Worm (Caenorhabditis elegans): ENCODE results near the gene srj-39.

srj-39 gene

DNA sequence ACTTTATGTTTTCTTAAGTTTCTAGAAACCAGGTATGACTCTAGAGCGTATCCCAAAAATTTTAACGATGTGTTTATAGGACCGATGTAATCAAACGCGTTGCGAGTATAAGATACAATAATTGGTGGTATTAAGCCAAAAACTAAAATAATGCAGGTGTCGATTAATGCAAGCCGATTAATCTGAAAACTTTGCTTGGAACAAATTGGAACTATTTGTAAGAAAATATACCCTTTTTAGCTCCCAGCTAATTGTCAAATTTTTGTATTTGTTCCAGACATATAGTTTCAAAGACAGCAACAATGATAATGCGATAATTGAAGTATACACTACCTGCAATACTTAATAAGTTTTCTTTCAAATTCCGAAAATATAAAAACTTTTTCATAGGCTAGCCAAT is 23.1 kb upstream of the srj-39 start, which contains the start of gene srh-211:
TSS of gene srh-211 (minus strand) at position 101 of the 400 bp plus-strand sequence.
- no peak for TF ChIP-seq drap-1 (GFP tag; optimal IDR thresholded peaks at IDR 0.05)
- no peak for TF ChIP-seq lsy-2 (tag; optimal IDR thresholded peaks at IDR 0.05)
- TF ChIP-seq ceh-39 (tag; optimal IDR thresholded peaks at IDR 0.05): no peak
- no peak for TF ChIP-seq mls-2 (tag; optimal IDR thresholded peaks at IDR 0.05)
- no peak for TF ChIP-seq hlh-1 (tag; optimal IDR thresholded peaks at IDR 0.05)
- no peak for TF ChIP-seq unc-39 (tag; optimal IDR thresholded peaks at IDR 0.05)
- TF ChIP-seq ceh-43 (GFP tag; optimal IDR thresholded peaks at IDR 0.05): no peak
- no peak for TF ChIP-seq mab-5 (tag; optimal IDR thresholded peaks at IDR 0.05)
- no peak for TF ChIP-seq ces-1 (GFP tag; optimal IDR thresholded peaks at IDR 0.05)
- no peak for TF ChIP-seq elt-3 (tag; optimal IDR thresholded peaks at IDR 0.05)
- no peak for TF ChIP-seq M03D4.4 (tag; optimal IDR thresholded peaks at IDR 0.05)

DNA sequence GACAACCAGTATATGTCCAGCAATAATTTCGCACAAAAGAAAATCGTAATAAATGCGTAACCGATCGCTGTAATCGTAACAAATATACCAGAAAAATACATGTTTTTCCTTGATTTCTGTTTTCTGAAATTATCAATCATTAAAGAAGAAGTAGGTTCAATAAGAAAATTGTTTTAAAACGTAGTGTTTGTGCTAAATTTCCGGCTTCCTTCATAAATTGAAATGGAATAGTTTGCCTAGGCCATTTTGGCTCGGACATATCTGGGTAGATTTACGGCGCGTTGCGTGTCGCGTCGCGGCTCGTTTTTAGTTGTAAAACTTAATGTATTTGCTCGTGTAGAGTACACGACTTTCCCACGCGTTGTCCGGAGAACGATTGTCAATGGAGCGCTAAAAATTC is 21.4 kb upstream of the srj-39 start, which contains the start of gene F38H12.5:
TSS of gene F38H12.5 (minus strand) at position 101 of the 400 bp plus-strand sequence.
- TF ChIP-seq nhr-12 (tag; optimal IDR thresholded peaks at IDR 0.05): no peak
- TF ChIP-seq snpc-4 (tag; optimal IDR thresholded peaks at IDR 0.05): no peak
- TF ChIP-seq unc-120 (tag; optimal IDR thresholded peaks at IDR 0.05; ENCODE audit: poor library complexity, severe bottlenecking): no peak
- no peak for TF ChIP-seq ham-2 (GFP tag; optimal IDR thresholded peaks at IDR 0.05)
- TF ChIP-seq nhr-76 (tag; optimal IDR thresholded peaks at IDR 0.05): no peak
- no peak for TF ChIP-seq drap-1 (GFP tag; optimal IDR thresholded peaks at IDR 0.05)
- no peak for TF ChIP-seq nhr-28 (tag; optimal IDR thresholded peaks at IDR 0.05)

DNA sequence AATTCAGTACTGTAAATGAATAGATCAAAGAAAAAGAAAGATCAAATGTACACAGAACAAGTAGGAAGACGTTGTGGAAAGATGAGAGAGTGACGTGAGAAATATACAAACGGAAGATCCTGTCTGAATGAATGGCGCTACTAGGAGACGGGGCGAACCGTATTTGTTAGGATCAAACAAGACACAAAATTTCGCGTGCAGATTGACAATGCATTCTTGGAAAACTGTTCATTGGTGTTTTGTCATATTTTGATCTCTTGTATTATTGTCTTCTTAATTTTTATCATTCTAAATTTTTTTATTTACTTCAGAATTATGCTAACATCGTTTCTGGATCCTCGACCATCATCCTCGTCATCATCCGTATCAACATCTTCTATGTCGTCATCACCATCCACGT is 9.7 kb upstream of the srj-39 start, which contains the start of gene nhr-181:
TSS of gene nhr-181 (plus strand) at position 301 of the 400 bp plus-strand sequence.
- TF ChIP-seq nhr-2 (tag; optimal IDR thresholded peaks at IDR 0.05) (no peak), ceh-83 (GFP tag; optimal IDR thresholded peaks at IDR 0.05) (no peak), ceh-43 (GFP tag; optimal IDR thresholded peaks at IDR 0.05) (no peak), flh-1 (GFP tag; optimal IDR thresholded peaks at IDR 0.05) (no peak), tbx-8 (GFP tag; optimal IDR thresholded peaks at IDR 0.05) (no peak), lin-13 (tag; optimal IDR thresholded peaks at IDR 0.05) (no peak), M03D4.4 (tag; optimal IDR thresholded peaks at IDR 0.05) (no peak), drap-1 (GFP tag; optimal IDR thresholded peaks at IDR 0.05) (no peak), snpc-4 (tag; optimal IDR thresholded peaks at IDR 0.05) (no peak), blmp-1 (tag; optimal IDR thresholded peaks at IDR 0.05) (no peak), elt-3 (tag; optimal IDR thresholded peaks at IDR 0.05) (no peak), ztf-11 (tag; optimal IDR thresholded peaks at IDR 0.05) (no peak), ces-1 (GFP tag; optimal IDR thresholded peaks at IDR 0.05) (no peak), hlh-1 (tag; optimal IDR thresholded peaks at IDR 0.05) (no peak)

DNA sequence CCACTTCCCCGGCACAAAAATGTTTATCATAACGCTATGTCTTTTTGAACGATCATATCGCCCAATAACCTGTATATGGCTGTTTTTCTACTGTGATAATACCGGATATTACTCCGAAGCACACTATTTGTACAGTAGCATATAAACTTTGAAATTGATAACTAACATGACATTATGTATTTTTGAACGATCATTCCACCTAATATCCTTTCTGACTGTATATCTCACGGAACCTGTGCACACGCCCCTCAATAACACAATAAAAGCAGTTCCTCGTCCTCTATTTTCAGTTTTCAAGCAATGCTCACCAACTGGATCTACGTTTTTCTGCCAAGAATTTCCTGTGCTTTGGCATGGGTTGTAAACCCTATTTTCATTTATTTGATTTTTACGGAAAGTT is 2.8 kb upstream of the srj-39 start, which contains the start of gene srj-40:
TSS of gene srj-40 (plus strand) at position 301 of the 400 bp plus-strand sequence.
- TF ChIP-seq ces-1 (GFP tag; optimal IDR thresholded peaks at IDR 0.05): no peak
- no peak for TF ChIP-seq blmp-1 (tag; optimal IDR thresholded peaks at IDR 0.05)
- TF ChIP-seq elt-1 (tag; optimal IDR thresholded peaks at IDR 0.05; ENCODE audit: borderline replicate concordance, insufficient read depth): no peak
- TF ChIP-seq hlh-1 (tag; optimal IDR thresholded peaks at IDR 0.05): no peak
- no peak for TF ChIP-seq cnd-1 (tag; optimal IDR thresholded peaks at IDR 0.05)
- no peak for TF ChIP-seq nhr-237 (tag; optimal IDR thresholded peaks at IDR 0.05)
- no peak for TF ChIP-seq unc-120 (tag; optimal IDR thresholded peaks at IDR 0.05; ENCODE audit: poor library complexity, severe bottlenecking)
- no peak for TF ChIP-seq mls-2 (tag; optimal IDR thresholded peaks at IDR 0.05)
- no peak for TF ChIP-seq zip-8 (tag; optimal IDR thresholded peaks at IDR 0.05)
- no peak for TF ChIP-seq snpc-4 (tag; optimal IDR thresholded peaks at IDR 0.05)

DNA sequence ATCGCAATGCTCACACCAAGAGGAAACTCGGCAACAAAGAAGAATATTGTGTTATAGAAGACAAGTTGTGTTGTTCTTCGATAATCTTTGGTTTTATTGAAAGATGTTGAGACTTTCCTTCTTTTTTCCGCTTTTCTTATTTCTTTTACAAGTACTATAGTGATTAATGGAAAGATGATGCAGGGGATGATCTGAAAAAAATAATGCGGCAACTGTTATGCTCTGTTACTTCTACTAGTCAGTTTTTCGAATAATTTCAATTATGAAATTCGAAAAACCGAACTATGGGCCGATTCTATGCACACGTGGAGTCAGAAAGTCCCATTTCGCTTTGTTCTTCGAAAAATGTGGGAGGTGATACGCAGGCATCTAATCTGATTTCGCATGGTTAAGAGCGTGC is 2.3 kb downstream of the srj-39 start:
- TF ChIP-seq unc-120 (tag; optimal IDR thresholded peaks at IDR 0.05; ENCODE audit: poor library complexity, severe bottlenecking) (no peak), blmp-1 (tag; optimal IDR thresholded peaks at IDR 0.05) (no peak), nhr-12 (tag; optimal IDR thresholded peaks at IDR 0.05) (no peak), elt-1 (tag; optimal IDR thresholded peaks at IDR 0.05; ENCODE audit: borderline replicate concordance, insufficient read depth) (no peak), unc-39 (tag; optimal IDR thresholded peaks at IDR 0.05) (no peak), nhr-2 (tag; optimal IDR thresholded peaks at IDR 0.05) (no peak), flh-1 (GFP tag; optimal IDR thresholded peaks at IDR 0.05) (no peak), ham-2 (GFP tag; optimal IDR thresholded peaks at IDR 0.05) (no peak), lin-32 (GFP tag; optimal IDR thresholded peaks at IDR 0.05) (no peak), nhr-28 (tag; optimal IDR thresholded peaks at IDR 0.05) (no peak), lin-13 (tag; optimal IDR thresholded peaks at IDR 0.05) (no peak), mep-1 (tag; optimal IDR thresholded peaks at IDR 0.05) (no peak), snpc-4 (tag; optimal IDR thresholded peaks at IDR 0.05) (no peak), nhr-76 (tag; optimal IDR thresholded peaks at IDR 0.05) (no peak), ceh-39 (tag; optimal IDR thresholded peaks at IDR 0.05) (no peak), lsy-2 (tag; optimal IDR thresholded peaks at IDR 0.05) (no peak), tbx-8 (GFP tag; optimal IDR thresholded peaks at IDR 0.05) (no peak), ztf-11 (tag; optimal IDR thresholded peaks at IDR 0.05) (no peak), ceh-43 (GFP tag; optimal IDR thresholded peaks at IDR 0.05) (no peak), ceh-83 (GFP tag; optimal IDR thresholded peaks at IDR 0.05) (no peak)
